Fruit fly (Drosophila melanogaster) ovary, adult (tissue): ENCODE measurements around the gene Rpn7.

Source experiments
- CG17801 ChIP-seq: fragments of 200-800 bp; optimal IDR thresholded peaks from 2 replicates; lab custom pipeline; 2019; ENCODE audit warnings: missing biosample characterization, mild to moderate bottlenecking, missing genetic modification characterization, moderate library complexity; ENCODE audit not compliant: partially characterized antibody

Rpn7 gene

dm6 chr3R:22464611-22465113 is 2.8 kb upstream of the Rpn7 start, which contains the start of gene CG7054:
TSS of gene CG7054 (plus strand) at chr3R:22464985.
- peak; percentile 49 for TF ChIP-seq CG17801

- TF ChIP-seq CG17801: no peak
Observed at dm6 chr3R:22456007-22456406, 5.8 kb downstream of the Rpn7 start.

- no peak for TF ChIP-seq CG17801
Observed at dm6 chr3R:22455335-22455985, 6.4 kb downstream of the Rpn7 start.

dm6 chr3R:22454397-22455334 is 7.2 kb downstream of the Rpn7 start:
- no peak for TF ChIP-seq CG17801

dm6 chr3R:22449871-22450424 is 11.9 kb downstream of the Rpn7 start:
- no peak for TF ChIP-seq CG17801

dm6 chr3R:22447874-22448254 is 14.0 kb downstream of the Rpn7 start, which contains the start of gene CG34376:
TSS of gene CG34376 (plus strand) at chr3R:22448099.
- TF ChIP-seq CG17801: peak; percentile 22

dm6 chr3R:22447195-22447873 is 14.5 kb downstream of the Rpn7 start, which contains the start of gene CG34288:
TSS of gene CG34288 (minus strand) at chr3R:22447263.
- no peak for TF ChIP-seq CG17801

dm6 chr3R:22446493-22446892 is 15.4 kb downstream of the Rpn7 start, which contains the start of gene CG12499:
TSS of gene CG12499 (minus strand) at chr3R:22446587.
- TF ChIP-seq CG17801: no peak

dm6 chr3R:22438301-22438700 is 23.6 kb downstream of the Rpn7 start:
- no peak for TF ChIP-seq CG17801

- no peak for TF ChIP-seq CG17801
Observed at dm6 chr3R:22436050-22436449, 25.8 kb downstream of the Rpn7 start, which contains the start of gene CG13847. TSS of gene CG13847 (minus strand) at chr3R:22436150.

- no peak for TF ChIP-seq CG17801
Observed at dm6 chr3R:22432200-22432804, 29.6 kb downstream of the Rpn7 start.

- peak; percentile 57 for TF ChIP-seq CG17801
Observed at dm6 chr3R:22424602-22425190, 37.2 kb downstream of the Rpn7 start, which contains the start of gene pinta. TSS of gene pinta (minus strand) at chr3R:22424929.

dm6 chr3R:22423996-22424395 is 37.9 kb downstream of the Rpn7 start:
- no peak for TF ChIP-seq CG17801

dm6 chr3R:22421618-22422017 is 40.2 kb downstream of the Rpn7 start:
- TF ChIP-seq CG17801: peak; percentile 67

- peak; percentile 59 for TF ChIP-seq CG17801
Observed at dm6 chr3R:22420911-22421310, 40.9 kb downstream of the Rpn7 start, which contains the start of the genes Nop56 and mats. TSS of gene Nop56 (minus strand) at chr3R:22421068. TSS of gene mats (plus strand) at chr3R:22421161.
